Worm (Caenorhabditis elegans) whole organism, young adult: ENCODE measurements around the gene aly-3.

Source experiments
- B0035.1 ChIP-seq: sonication (generic microtip); optimal IDR thresholded peaks from 2 replicates; lab custom pipeline; 2016; ENCODE audit warnings: missing genetic modification characterization, mild to moderate bottlenecking, missing compliant biosample characterization, missing genotype, missing genetic modification reagents
- F23B12.7 ChIP-seq: sonication (generic microtip); optimal IDR thresholded peaks from 2 replicates; lab custom pipeline; 2017; ENCODE audit warnings: missing genetic modification characterization, mild to moderate bottlenecking, missing compliant biosample characterization, antibody characterized with exemption, moderate library complexity; ENCODE audit not compliant: insufficient read depth
- F55B11.4 ChIP-seq: sonication (generic microtip); optimal IDR thresholded peaks from 2 replicates; lab custom pipeline; 2016; ENCODE audit warnings: missing compliant biosample characterization, missing genetic modification characterization, borderline replicate concordance; ENCODE audit not compliant: insufficient read depth
- T26A5.8 ChIP-seq: sonication (generic microtip); optimal IDR thresholded peaks from 2 replicates; lab custom pipeline; 2016; ENCODE audit warnings: missing genetic modification characterization, missing compliant biosample characterization
- Y53F4B.3 ChIP-seq: fragments of 200-800 bp; sonication (Bioruptor generic); IDR thresholded peaks from 2 replicates; pipeline ENCODE4 v1.3.6; 2022; ENCODE audit warnings: missing genetic modification reagents, missing genetic modification characterization, missing compliant biosample characterization
- ama-1 ChIP-seq, 3 experiments: fragments of 150-350 bp in 1 of 3; sonication (generic microtip) in 2 of 3; optimal IDR thresholded peaks; 2 replicates each; lab custom pipeline; 2014 to 2018; ENCODE audit warnings: missing biosample characterization in 2 of 3, missing genetic modification characterization in 2 of 3, missing genetic modification reagents in 2 of 3
- bed-1 ChIP-seq: fragments of 200-800 bp; sonication (Bioruptor generic); IDR thresholded peaks from 2 replicates; pipeline ENCODE4 v1.3.6; 2022; ENCODE audit warnings: missing genetic modification reagents, missing genetic modification characterization, missing compliant biosample characterization
- cebp-2 ChIP-seq: fragments of 200-800 bp; sonication (Bioruptor generic); IDR thresholded peaks from 2 replicates; pipeline ENCODE4 v1.3.6; 2022; ENCODE audit warnings: missing genetic modification characterization, missing compliant biosample characterization
- ceh-58 ChIP-seq: fragments of 200-800 bp; sonication (Bioruptor generic); IDR thresholded peaks from 2 replicates; pipeline ENCODE4 v1.3.6; 2022; ENCODE audit warnings: missing genetic modification characterization, missing compliant biosample characterization
- ceh-79 ChIP-seq: sonication (generic microtip); optimal IDR thresholded peaks from 2 replicates; lab custom pipeline; 2017; ENCODE audit warnings: mild to moderate bottlenecking, missing genetic modification characterization, missing compliant biosample characterization
- dox-1 ChIP-seq: fragments of 200-800 bp; sonication (Bioruptor generic); IDR thresholded peaks from 2 replicates; pipeline ENCODE4 v1.3.6; 2022; ENCODE audit warnings: missing genetic modification reagents, missing genetic modification characterization, missing compliant biosample characterization
- dpff-1 ChIP-seq: sonication (generic microtip); optimal IDR thresholded peaks from 2 replicates; lab custom pipeline; 2017; ENCODE audit warnings: mild to moderate bottlenecking, missing genetic modification characterization, missing compliant biosample characterization
- gei-17 ChIP-seq: fragments of 200-800 bp; sonication (Bioruptor generic); optimal IDR thresholded peaks from 2 replicates; lab custom pipeline; 2018; ENCODE audit warnings: mild to moderate bottlenecking, missing genetic modification characterization, missing compliant biosample characterization
- madf-3 ChIP-seq: fragments of 200-800 bp; sonication (Bioruptor generic); IDR thresholded peaks from 2 replicates; pipeline ENCODE4 v1.3.6; 2022; ENCODE audit warnings: missing genetic modification reagents, missing genetic modification characterization, missing compliant biosample characterization
- mxl-1 ChIP-seq: sonication (generic microtip); optimal IDR thresholded peaks from 2 replicates; lab custom pipeline; 2016; ENCODE audit warnings: missing genetic modification characterization, missing compliant biosample characterization
- nhr-179 ChIP-seq: sonication (generic microtip); optimal IDR thresholded peaks from 2 replicates; lab custom pipeline; 2016; ENCODE audit warnings: mild to moderate bottlenecking, missing genetic modification characterization, missing compliant biosample characterization
- nhr-27 ChIP-seq: fragments of 200-800 bp; sonication (Bioruptor generic); optimal IDR thresholded peaks from 2 replicates; lab custom pipeline; 2018; ENCODE audit warnings: mild to moderate bottlenecking, missing genetic modification characterization, moderate library complexity, missing compliant biosample characterization
- nhr-80 ChIP-seq: sonication (generic microtip); optimal IDR thresholded peaks from 2 replicates; lab custom pipeline; 2016; ENCODE audit warnings: missing genetic modification characterization, missing compliant biosample characterization
- pha-4 ChIP-seq: fragments of 150-350 bp; sonication (generic microtip); optimal IDR thresholded peaks from 2 replicates; lab custom pipeline; 2014; ENCODE audit warnings: missing biosample characterization, missing genetic modification reagents, missing genetic modification characterization
- rpc-1 ChIP-seq, 2 experiments: fragments of 150-350 bp in 1 of 2; sonication (generic microtip) in 1 of 2; optimal IDR thresholded peaks; 2 replicates each; lab custom pipeline; 2014 to 2018; ENCODE audit warnings: missing biosample characterization in 1 of 2, missing genetic modification characterization in 1 of 2, missing genetic modification reagents in 1 of 2, missing genotype in 1 of 2
- sdz-38 ChIP-seq: sonication (generic microtip); optimal IDR thresholded peaks from 2 replicates; lab custom pipeline; 2016; ENCODE audit warnings: missing genotype, missing genetic modification characterization, missing compliant biosample characterization
- snpc-4 ChIP-seq, 5 experiments: fragments of 150-350 bp in 1 of 5; sonication (generic microtip) in 4 of 5; optimal IDR thresholded peaks; 2 replicates each; lab custom pipeline; 2014 to 2018; ENCODE audit warnings: missing genetic modification characterization in 5 of 5, missing biosample characterization in 3 of 5, antibody characterized with exemption in 2 of 5, mild to moderate bottlenecking in 2 of 5, missing compliant biosample characterization in 2 of 5, missing genotype in 2 of 5, moderate library complexity in 2 of 5, missing genetic modification reagents in 1 of 5
- tlf-1 ChIP-seq: fragments of 200-800 bp; sonication (Bioruptor generic); optimal IDR thresholded peaks from 2 replicates; lab custom pipeline; 2018; ENCODE audit warnings: mild to moderate bottlenecking, missing genetic modification characterization, missing compliant biosample characterization
- unc-62 ChIP-seq: fragments of 150-350 bp; optimal IDR thresholded peaks from 2 replicates; lab custom pipeline; 2014; ENCODE audit warnings: missing biosample characterization, missing genetic modification reagents, missing genetic modification characterization

aly-3 gene

ce11 chrIV:12160421-12160820 lies 37.3 kb downstream of the aly-3 start:
- TF ChIP-seq dpff-1 (tag; lab: Kevin White, UChicago) (no peak), Y53F4B.3 (GFP tag; lab: Robert Waterston, UW) (no peak), mxl-1 (tag; lab: Kevin White, UChicago) (no peak)

DNA sequence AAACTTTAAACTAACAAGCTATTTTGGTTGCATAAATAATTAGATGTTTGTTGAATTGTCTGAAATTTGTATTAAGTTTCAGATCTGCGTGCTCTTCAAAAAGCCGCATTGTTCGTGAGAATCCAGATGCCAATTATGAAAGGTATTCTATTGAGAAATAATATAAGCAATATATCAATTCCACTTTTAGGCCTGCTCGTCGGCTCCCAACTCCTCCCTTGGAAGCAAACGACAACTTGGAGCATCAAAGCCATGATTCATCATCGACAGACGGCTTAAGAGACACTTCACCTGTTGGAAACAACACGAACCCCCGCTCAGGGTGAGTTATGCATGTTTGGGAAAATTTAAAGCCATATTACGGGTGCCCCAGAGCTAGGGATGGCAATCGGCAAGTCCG lies 39.6 kb downstream of the aly-3 start:
- TF ChIP-seq cebp-2 (0 out of 2 replicates have a peak, but pooled peaks have one; percentile 50), unc-62 (GFP tag; lab: Kevin White, UChicago) (no peak), nhr-80 (tag; lab: Kevin White, UChicago) (no peak)

ce11 chrIV:12165432-12166078 lies 42.5 kb downstream of the aly-3 start:
- TF ChIP-seq gei-17 (no peak), nhr-80 (tag; lab: Kevin White, UChicago) (peak; percentile 68), pha-4 (tag; lab: Kevin White, UChicago) (no peak), nhr-179 (no peak)
- TF ChIP-seq, all 124 proteins: peak for 1

DNA sequence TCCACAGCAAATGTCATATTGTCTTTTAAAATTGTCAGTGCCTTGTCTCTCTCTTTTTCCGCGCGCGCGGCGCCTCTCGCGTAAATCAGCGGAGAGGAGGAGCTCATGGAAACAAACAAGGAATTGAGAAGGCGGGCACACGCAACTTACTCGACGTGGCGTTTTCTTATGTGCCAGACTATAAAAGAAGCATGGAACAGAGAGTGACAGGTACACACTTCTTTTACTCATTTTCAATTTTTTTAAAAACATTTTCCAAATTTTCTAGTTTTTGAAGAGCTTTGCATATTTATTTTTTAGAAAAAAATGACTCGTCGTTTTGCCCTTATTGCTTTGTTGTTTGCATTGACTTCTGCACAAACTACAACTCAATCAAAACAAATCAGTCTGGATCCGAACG lies 44.9 kb downstream of the aly-3 start, which contains the start of gene F20B10.3:
Gene F20B10.3, plus strand, starts transcription at position 301 of the 400 bp plus-strand sequence.
- TF ChIP-seq tlf-1 (GFP tag; lab: Kevin White, UChicago) (no peak), ama-1 (optimal IDR thresholded peaks at IDR 0.05; lab: Kevin White, UChicago) (no peak), ama-1 (GFP tag; optimal IDR thresholded peaks at IDR 0.05; lab: Kevin White, UChicago) (no peak), rpc-1 (optimal IDR thresholded peaks at IDR 0.05; lab: Kevin White, UChicago) (no peak), rpc-1 (tag; optimal IDR thresholded peaks at IDR 0.05; lab: Kevin White, UChicago) (no peak), B0035.1 (tag; lab: Kevin White, UChicago) (no peak), ceh-79 (tag; lab: Kevin White, UChicago) (no peak), nhr-27 (tag; lab: Kevin White, UChicago) (no peak), snpc-4 (GFP tag; optimal IDR thresholded peaks at IDR 0.05; lab: Kevin White, UChicago) (no peak), snpc-4 (tag; optimal IDR thresholded peaks at IDR 0.05; lab: Kevin White, UChicago) (no peak), dox-1 (no peak), F55B11.4 (tag; lab: Kevin White, UChicago) (no peak), F23B12.7 (no peak), ceh-58 (GFP tag; lab: Robert Waterston, UW) (no peak), bed-1 (no peak), T26A5.8 (no peak), sdz-38 (tag; lab: Kevin White, UChicago) (no peak)

ce11 chrIV:12170396-12170795 lies 47.3 kb downstream of the aly-3 start:
- 0 out of 2 replicates have a peak, but pooled peaks have one; percentile 24 for TF ChIP-seq madf-3 (GFP tag; lab: Robert Waterston, UW)
